Worm (Caenorhabditis elegans) whole organism, late embryonic: ENCODE data around the gene Y73C8B.9.

Source experiments
- ceh-9 ChIP-seq: sonication (generic microtip); optimal IDR thresholded peaks from 2 replicates; lab custom pipeline; 2016; ENCODE audit warnings: mild to moderate bottlenecking, missing genetic modification characterization, inconsistent platforms, missing compliant biosample characterization
- dmd-4 ChIP-seq: sonication (generic microtip); optimal IDR thresholded peaks from 2 replicates; lab custom pipeline; 2016; ENCODE audit warnings: borderline replicate concordance, missing genetic modification characterization, missing compliant biosample characterization
- unc-42 ChIP-seq: sonication (generic microtip); optimal IDR thresholded peaks from 2 replicates; lab custom pipeline; 2016; ENCODE audit warnings: missing genotype, missing genetic modification characterization, missing compliant biosample characterization

DNA sequence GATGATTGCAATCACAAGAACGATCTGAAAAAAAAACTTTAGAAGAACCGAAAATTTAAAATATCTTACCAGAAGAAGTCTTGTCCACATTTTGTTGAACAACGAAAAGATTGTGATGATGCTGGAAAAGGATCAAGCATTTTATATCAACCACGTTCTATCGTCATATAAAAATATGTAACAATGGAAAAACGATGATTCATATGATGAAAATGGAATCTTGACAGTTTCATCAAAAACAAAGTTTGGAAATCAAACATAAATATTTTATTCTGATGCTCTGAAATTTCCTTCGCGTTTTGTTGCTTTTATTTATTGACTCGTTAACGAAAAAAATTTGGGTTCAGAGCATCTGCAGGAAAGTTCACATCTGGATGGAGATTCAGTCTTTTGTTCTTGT lies 43.3 kb downstream of the Y73C8B.9 start, which contains the start of the genes K08D9.9 and str-16:
- TF ChIP-seq unc-42 (tag; lab: Kevin White, UChicago) (no peak), ceh-9 (tag; lab: Kevin White, UChicago) (no peak), dmd-4 (no peak)
